Worm (Caenorhabditis elegans) whole organism, L2 larva: ENCODE measurements around the gene btb-4.

Experiments used
- R02D3.7 ChIP-seq: fragments of 150-350 bp; optimal IDR thresholded peaks from 2 replicates; lab custom pipeline; 2014; ENCODE audit warnings: missing biosample characterization, missing genetic modification characterization
- alr-1 ChIP-seq: fragments of 150-350 bp; optimal IDR thresholded peaks from 2 replicates; lab custom pipeline; 2014; ENCODE audit warnings: missing biosample characterization, missing genetic modification characterization
- aly-2 ChIP-seq: fragments of 150-350 bp; optimal IDR thresholded peaks from 2 replicates; lab custom pipeline; 2014; ENCODE audit warnings: missing biosample characterization, missing genetic modification characterization
- ceh-16 ChIP-seq: fragments of 150-350 bp; optimal IDR thresholded peaks from 2 replicates; lab custom pipeline; 2014; ENCODE audit warnings: missing biosample characterization, missing genetic modification characterization
- elt-3 ChIP-seq: sonication (generic microtip); optimal IDR thresholded peaks from 2 replicates; lab custom pipeline; 2017; ENCODE audit warnings: missing biosample characterization, missing genetic modification characterization
- lin-39 ChIP-seq: fragments of 150-350 bp; optimal IDR thresholded peaks from 2 replicates; lab custom pipeline; 2014; ENCODE audit warnings: missing biosample characterization, missing genetic modification reagents, missing genetic modification characterization
- lsy-2 ChIP-seq, 2 experiments: fragments of 150-350 bp in 1 of 2; sonication (generic microtip) in 1 of 2; optimal IDR thresholded peaks; 2 replicates each; lab custom pipeline; 2014 to 2017; ENCODE audit warnings: missing biosample characterization in 2 of 2, missing genetic modification characterization in 2 of 2
- mdl-1 ChIP-seq, 2 experiments: fragments of 150-350 bp in 1 of 2; sonication (generic microtip) in 1 of 2; optimal IDR thresholded peaks; 2 replicates each; lab custom pipeline; 2017; ENCODE audit warnings: missing biosample characterization in 2 of 2, missing genetic modification characterization in 2 of 2
- nhr-237 ChIP-seq: fragments of 150-350 bp; optimal IDR thresholded peaks from 2 replicates; lab custom pipeline; 2014; ENCODE audit warnings: missing biosample characterization, missing genetic modification characterization
- sma-9 ChIP-seq, 2 experiments: fragments of 150-350 bp in 1 of 2; sonication (generic microtip) in 1 of 2; optimal IDR thresholded peaks; 2 replicates each; lab custom pipeline; 2014 to 2016; ENCODE audit warnings: missing genetic modification characterization in 2 of 2, mild to moderate bottlenecking in 1 of 2, missing biosample characterization in 1 of 2, missing compliant biosample characterization in 1 of 2, missing genetic modification reagents in 1 of 2, moderate library complexity in 1 of 2
- unc-62 ChIP-seq: fragments of 150-350 bp; optimal IDR thresholded peaks from 2 replicates; lab custom pipeline; 2014; ENCODE audit warnings: missing biosample characterization, missing genetic modification reagents, missing genetic modification characterization
- ztf-11 ChIP-seq: sonication (generic microtip); optimal IDR thresholded peaks from 2 replicates; lab custom pipeline; 2017; ENCODE audit warnings: missing biosample characterization, missing genetic modification characterization

ce11 chrII:2042447-2042846 lies 10.3 kb downstream of the btb-4 start, which contains the start of gene bath-20:
- TF ChIP-seq ceh-16 (no peak), sma-9 (GFP tag; optimal IDR thresholded peaks at IDR 0.05; lab: Kevin White, UChicago) (no peak), sma-9 (tag; optimal IDR thresholded peaks at IDR 0.05; lab: Kevin White, UChicago) (no peak), lin-39 (tag; lab: Kevin White, UChicago) (no peak), aly-2 (tag; lab: Kevin White, UChicago) (no peak), ztf-11 (tag; lab: Kevin White, UChicago) (no peak), mdl-1 (tag; optimal IDR thresholded peaks at IDR 0.05; lab: Kevin White, UChicago) (no peak), alr-1 (tag; lab: Kevin White, UChicago) (no peak), nhr-237 (tag; lab: Kevin White, UChicago) (no peak), elt-3 (tag; lab: Kevin White, UChicago) (no peak), unc-62 (no peak), lsy-2 (tag; optimal IDR thresholded peaks at IDR 0.05; lab: Kevin White, UChicago) (no peak), R02D3.7 (tag; lab: Kevin White, UChicago) (no peak)
